Worm (Caenorhabditis elegans) whole organism, L4 larva: ENCODE results near the gene gcst-1.

Experiments
- R02D3.7 ChIP-seq: fragments of 150-350 bp; sonication (generic microtip); optimal IDR thresholded peaks from 3 replicates; lab custom pipeline; 2014; ENCODE audit warnings: missing biosample characterization, missing genetic modification characterization
- T26A8.4 ChIP-seq: fragments of 200-800 bp; sonication (Bioruptor generic); IDR thresholded peaks from 2 replicates; pipeline ENCODE4 v1.3.6; 2022; ENCODE audit warnings: missing genetic modification characterization, missing compliant biosample characterization
- Y5F2A.4 ChIP-seq: fragments of 200-800 bp; sonication (Bioruptor generic); optimal IDR thresholded peaks from 2 replicates; lab custom pipeline; 2018; ENCODE audit warnings: mild to moderate bottlenecking, missing genetic modification characterization, missing compliant biosample characterization
- ama-1 ChIP-seq: fragments of 150-350 bp; optimal IDR thresholded peaks from 2 replicates; lab custom pipeline; 2014; ENCODE audit warnings: inconsistent platforms, mixed read lengths
- ceh-20 ChIP-seq: fragments of 200-800 bp; sonication (Bioruptor generic); IDR thresholded peaks from 2 replicates; pipeline ENCODE4 v1.3.6; 2022; ENCODE audit warnings: missing genetic modification reagents, missing genetic modification characterization, missing compliant biosample characterization
- ceh-32 ChIP-seq: sonication (generic microtip); optimal IDR thresholded peaks from 2 replicates; lab custom pipeline; 2016; ENCODE audit warnings: mild to moderate bottlenecking, missing genetic modification characterization, missing compliant biosample characterization; ENCODE audit not compliant: poor library complexity
- ceh-44 ChIP-seq: fragments of 200-800 bp; sonication (Bioruptor generic); IDR thresholded peaks from 2 replicates; pipeline ENCODE4 v1.3.6; 2022; ENCODE audit warnings: missing genetic modification reagents, missing genetic modification characterization, missing compliant biosample characterization
- ceh-62 ChIP-seq: sonication (generic microtip); optimal IDR thresholded peaks from 2 replicates; lab custom pipeline; 2017; ENCODE audit warnings: missing biosample characterization, missing genetic modification characterization
- ces-1 ChIP-seq: fragments of 150-350 bp; sonication (generic microtip); optimal IDR thresholded peaks from 4 replicates; lab custom pipeline; 2014; ENCODE audit warnings: missing biosample characterization, missing genetic modification reagents, missing genetic modification characterization
- cey-2 ChIP-seq: sonication (generic microtip); optimal IDR thresholded peaks from 3 replicates; lab custom pipeline; 2017; ENCODE audit warnings: missing genetic modification characterization, mild to moderate bottlenecking, missing compliant biosample characterization, antibody characterized with exemption, borderline replicate concordance; ENCODE audit not compliant: insufficient read depth
- daf-16 ChIP-seq, 3 experiments: sonication (generic microtip); optimal IDR thresholded peaks; 2 replicates each; lab custom pipeline; 2016 to 2017; ENCODE audit warnings: missing genetic modification characterization in 3 of 3, missing genetic modification reagents in 3 of 3, mild to moderate bottlenecking in 2 of 3, missing compliant biosample characterization in 2 of 3, missing biosample characterization in 1 of 3, moderate library complexity in 1 of 3
- daf-19 ChIP-seq: fragments of 200-800 bp; sonication (Bioruptor generic); conservative IDR thresholded peaks from 2 replicates; pipeline ENCODE4 v1.3.6; 2022; ENCODE audit warnings: missing genetic modification characterization, missing compliant biosample characterization
- daf-8 ChIP-seq: fragments of 200-800 bp; sonication (Bioruptor generic); IDR thresholded peaks from 2 replicates; pipeline ENCODE4 v1.3.6; 2022; ENCODE audit warnings: missing genetic modification characterization, missing compliant biosample characterization
- dve-1 ChIP-seq: sonication (generic microtip); optimal IDR thresholded peaks from 2 replicates; lab custom pipeline; 2017; ENCODE audit warnings: antibody characterized with exemption, mild to moderate bottlenecking, missing genetic modification characterization, missing compliant biosample characterization; ENCODE audit not compliant: insufficient read depth
- fkh-10 ChIP-seq: fragments of 150-350 bp; optimal IDR thresholded peaks from 2 replicates; lab custom pipeline; 2014; ENCODE audit warnings: missing biosample characterization, missing genetic modification reagents, missing genetic modification characterization
- fos-1 ChIP-seq: fragments of 150-350 bp; optimal IDR thresholded peaks from 2 replicates; lab custom pipeline; 2014; ENCODE audit warnings: missing biosample characterization, missing genetic modification characterization
- gei-8 ChIP-seq: fragments of 200-800 bp; sonication (Bioruptor generic); optimal IDR thresholded peaks from 2 replicates; lab custom pipeline; 2018; ENCODE audit warnings: mild to moderate bottlenecking, missing genetic modification characterization, missing compliant biosample characterization
- hlh-11 ChIP-seq: fragments of 200-800 bp; sonication (Bioruptor generic); optimal IDR thresholded peaks from 2 replicates; lab custom pipeline; 2018; ENCODE audit warnings: mild to moderate bottlenecking, missing genetic modification characterization, missing compliant biosample characterization
- jun-1 ChIP-seq: fragments of 150-350 bp; optimal IDR thresholded peaks from 2 replicates; lab custom pipeline; 2014; ENCODE audit warnings: missing biosample characterization, missing genetic modification reagents, missing genetic modification characterization
- lin-1 ChIP-seq: fragments of 200-800 bp; sonication (Bioruptor generic); IDR thresholded peaks from 2 replicates; pipeline ENCODE4 v1.3.6; 2022; ENCODE audit warnings: missing genetic modification reagents, missing genetic modification characterization, missing compliant biosample characterization
- lin-15B ChIP-seq: fragments of 150-350 bp; sonication (generic microtip); optimal IDR thresholded peaks from 3 replicates; lab custom pipeline; 2014; ENCODE audit warnings: missing biosample characterization, missing genetic modification characterization
- madf-9 ChIP-seq: fragments of 200-800 bp; sonication (Bioruptor generic); conservative IDR thresholded peaks from 2 replicates; pipeline ENCODE4 v1.3.6; 2022; ENCODE audit warnings: missing genetic modification reagents, missing genetic modification characterization, missing compliant biosample characterization
- mdl-1 ChIP-seq, 2 experiments: fragments of 150-350 bp in 1 of 2; sonication (generic microtip) in 1 of 2; optimal IDR thresholded peaks; 2 replicates each; lab custom pipeline; 2014 to 2017; ENCODE audit warnings: missing biosample characterization in 2 of 2, missing genetic modification characterization in 2 of 2
- mes-2 ChIP-seq: sonication (generic microtip); optimal IDR thresholded peaks from 2 replicates; lab custom pipeline; 2016; ENCODE audit warnings: missing genotype, mild to moderate bottlenecking, missing genetic modification characterization, missing compliant biosample characterization; ENCODE audit not compliant: poor library complexity, severe bottlenecking
- mxl-3 ChIP-seq: fragments of 200-800 bp; sonication (Bioruptor generic); optimal IDR thresholded peaks from 2 replicates; lab custom pipeline; 2018; ENCODE audit warnings: mild to moderate bottlenecking, missing genetic modification characterization, missing compliant biosample characterization
- nhr-10 ChIP-seq: fragments of 150-350 bp; optimal IDR thresholded peaks from 2 replicates; lab custom pipeline; 2014; ENCODE audit warnings: missing biosample characterization, missing genetic modification characterization
- nhr-28 ChIP-seq: fragments of 150-350 bp; optimal IDR thresholded peaks from 2 replicates; lab custom pipeline; 2014; ENCODE audit warnings: missing biosample characterization, missing genetic modification characterization
- nhr-42 ChIP-seq: fragments of 200-800 bp; sonication (Bioruptor generic); IDR thresholded peaks from 2 replicates; pipeline ENCODE4 v1.3.6; 2022; ENCODE audit warnings: missing genetic modification characterization, missing compliant biosample characterization
- nhr-48 ChIP-seq: sonication (generic microtip); optimal IDR thresholded peaks from 2 replicates; lab custom pipeline; 2016; ENCODE audit warnings: mild to moderate bottlenecking, missing genetic modification characterization, missing compliant biosample characterization
- php-3 ChIP-seq: fragments of 200-800 bp; sonication (Bioruptor generic); IDR thresholded peaks from 2 replicates; pipeline ENCODE4 v1.3.6; 2022; ENCODE audit warnings: missing genetic modification reagents, missing genetic modification characterization, missing compliant biosample characterization
- pqm-1 ChIP-seq: sonication (generic microtip); optimal IDR thresholded peaks from 2 replicates; lab custom pipeline; 2017; ENCODE audit warnings: missing biosample characterization, missing genetic modification characterization
- skn-1 ChIP-seq: fragments of 150-350 bp; optimal IDR thresholded peaks from 2 replicates; lab custom pipeline; 2014; ENCODE audit warnings: missing biosample characterization, missing genetic modification characterization
- spr-3 ChIP-seq: fragments of 200-800 bp; sonication (Bioruptor generic); optimal IDR thresholded peaks from 2 replicates; lab custom pipeline; 2018; ENCODE audit warnings: mild to moderate bottlenecking, missing genetic modification characterization, missing compliant biosample characterization
- unc-130 ChIP-seq: sonication (generic microtip); optimal IDR thresholded peaks from 2 replicates; lab custom pipeline; 2016; ENCODE audit warnings: missing genetic modification reagents, missing genetic modification characterization, missing compliant biosample characterization
- unc-62 ChIP-seq, 3 experiments: fragments of 150-350 bp in 1 of 3; sonication (generic microtip); optimal IDR thresholded peaks in 2 of 3; peaks in 1 of 3; 1 replicate in 1 of 3; 2 replicates in 2 of 3; lab custom pipeline; 2014 to 2017; ENCODE audit warnings: missing biosample characterization in 3 of 3, missing genetic modification characterization in 3 of 3, missing genetic modification reagents in 3 of 3, missing genotype in 1 of 3
- vab-7 ChIP-seq: fragments of 200-800 bp; sonication (Bioruptor generic); IDR thresholded peaks from 2 replicates; pipeline ENCODE4 v1.3.6; 2022; ENCODE audit warnings: missing genetic modification reagents, missing genetic modification characterization, missing compliant biosample characterization
- zip-2 ChIP-seq: fragments of 150-350 bp; optimal IDR thresholded peaks from 2 replicates; lab custom pipeline; 2014; ENCODE audit warnings: missing biosample characterization, missing genetic modification characterization
- ztf-11 ChIP-seq: fragments of 150-350 bp; optimal IDR thresholded peaks from 2 replicates; lab custom pipeline; 2014; ENCODE audit warnings: missing biosample characterization, missing genetic modification characterization

Gene gcst-1

DNA sequence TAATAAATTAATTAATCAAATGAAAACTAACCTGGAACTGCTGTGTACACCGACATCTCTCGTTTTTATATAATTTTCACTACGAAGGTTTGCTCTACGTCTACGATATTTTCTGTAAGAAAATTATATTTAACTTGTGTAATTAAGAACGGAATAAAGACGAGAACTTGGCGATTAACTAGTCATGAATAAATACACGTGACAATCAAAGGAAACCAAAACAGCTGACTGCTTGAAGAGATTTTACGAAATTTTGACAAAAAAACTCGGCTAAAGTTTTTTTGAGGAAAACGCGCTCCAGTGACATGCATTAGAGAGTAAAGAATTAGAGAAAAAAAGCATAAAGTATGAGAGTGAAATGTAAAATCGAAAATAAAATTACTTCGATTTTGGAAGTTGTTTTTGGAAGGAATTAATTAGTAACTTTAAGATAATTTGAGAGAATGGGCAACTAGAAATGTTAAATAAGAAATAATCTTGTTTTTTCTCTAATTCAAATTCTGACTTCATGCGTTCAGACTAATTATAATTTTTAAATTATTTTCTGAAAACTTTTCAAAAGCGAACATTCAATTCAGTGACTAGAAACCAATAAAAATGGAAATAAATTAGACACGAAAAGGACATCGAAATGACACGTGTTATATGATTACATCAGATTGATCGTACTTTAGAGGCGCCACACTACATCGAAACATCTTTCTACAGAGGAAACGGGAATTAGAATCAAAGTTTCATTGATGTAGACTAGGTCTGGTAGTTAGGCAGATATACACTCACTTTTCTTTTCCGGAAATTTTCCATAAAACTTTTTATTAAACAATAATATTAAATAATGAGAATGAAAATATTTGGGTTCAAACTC is 25.4 kb upstream of the gcst-1 start, which contains the start of gene F25B4.7 (continued):
- TF ChIP-seq hlh-11 (tag; lab: Kevin White, UChicago) (peak; percentile 11), nhr-48 (no peak), nhr-42 (GFP tag; lab: Robert Waterston, UW) (no peak), fos-1 (tag; lab: Kevin White, UChicago) (no peak), nhr-10 (tag; lab: Kevin White, UChicago) (no peak)

DNA sequence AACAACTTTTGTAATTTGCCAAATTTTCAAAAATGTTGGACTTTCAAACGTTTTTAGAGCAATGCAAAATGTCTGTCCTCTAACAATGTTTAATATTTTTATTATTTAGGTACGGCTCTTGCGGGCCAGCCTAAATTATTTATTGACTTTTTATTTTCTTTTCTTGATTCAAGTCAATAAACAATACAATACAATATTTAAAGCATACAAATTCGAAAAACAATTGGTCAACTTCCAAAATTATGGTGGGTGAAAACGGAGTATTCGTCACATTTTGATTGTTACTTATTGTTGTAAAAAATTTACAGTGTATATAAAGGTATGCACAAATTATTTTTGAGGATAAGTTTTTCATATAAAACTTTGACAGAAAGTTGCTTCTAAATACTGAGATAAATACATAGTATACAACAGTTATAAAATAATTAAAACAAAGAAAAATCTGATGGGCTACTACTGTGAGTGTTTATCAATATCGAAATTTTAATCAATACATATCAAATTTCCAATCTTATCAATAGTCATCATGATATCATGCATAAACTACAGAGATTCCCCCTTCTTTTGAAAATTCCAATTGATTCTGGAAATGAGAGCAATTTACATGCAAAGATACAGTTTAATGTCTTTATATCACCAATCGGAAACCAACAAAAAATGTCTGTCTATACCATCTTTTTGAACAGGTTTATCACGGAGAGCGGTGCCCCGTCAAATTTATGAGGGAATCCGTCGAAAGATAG is 20.9 kb upstream of the gcst-1 start, which contains the start of gene F25B4.8:
Gene F25B4.8 (minus strand): TSS at position 51 of the 743 bp plus-strand sequence.
- TF ChIP-seq jun-1 (tag; lab: Kevin White, UChicago) (no peak), mes-2 (tag; lab: Kevin White, UChicago) (no peak), nhr-42 (GFP tag; lab: Robert Waterston, UW) (no peak), spr-3 (GFP tag; lab: Kevin White, UChicago) (no peak), hlh-11 (tag; lab: Kevin White, UChicago) (no peak), gei-8 (GFP tag; lab: Kevin White, UChicago) (no peak), dve-1 (tag; lab: Kevin White, UChicago) (peak; percentile 8), pqm-1 (tag; lab: Kevin White, UChicago) (peak; percentile 12), Y5F2A.4 (GFP tag; lab: Kevin White, UChicago) (no peak), lin-15B (tag; lab: Kevin White, UChicago) (no peak), unc-62 (GFP tag; optimal IDR thresholded peaks at IDR 0.05 in 1 of 2; lab: Kevin White, UChicago) (no peak), unc-62 (tag; optimal IDR thresholded peaks at IDR 0.05; lab: Kevin White, UChicago) (no peak), mdl-1 (tag; optimal IDR thresholded peaks at IDR 0.05; lab: Kevin White, UChicago) (no peak), ces-1 (GFP tag; lab: Kevin White, UChicago) (no peak), madf-9 (no peak), unc-130 (GFP tag; lab: Kevin White, UChicago) (no peak), daf-16 (GFP tag; optimal IDR thresholded peaks at IDR 0.05; lab: Kevin White, UChicago) (no peak), daf-16 (tag; optimal IDR thresholded peaks at IDR 0.05; lab: Kevin White, UChicago) (peak; percentile 34), daf-19 (GFP tag; lab: Robert Waterston, UW) (no peak), fkh-10 (no peak), daf-8 (GFP tag; lab: Robert Waterston, UW) (no peak), R02D3.7 (no peak)

DNA sequence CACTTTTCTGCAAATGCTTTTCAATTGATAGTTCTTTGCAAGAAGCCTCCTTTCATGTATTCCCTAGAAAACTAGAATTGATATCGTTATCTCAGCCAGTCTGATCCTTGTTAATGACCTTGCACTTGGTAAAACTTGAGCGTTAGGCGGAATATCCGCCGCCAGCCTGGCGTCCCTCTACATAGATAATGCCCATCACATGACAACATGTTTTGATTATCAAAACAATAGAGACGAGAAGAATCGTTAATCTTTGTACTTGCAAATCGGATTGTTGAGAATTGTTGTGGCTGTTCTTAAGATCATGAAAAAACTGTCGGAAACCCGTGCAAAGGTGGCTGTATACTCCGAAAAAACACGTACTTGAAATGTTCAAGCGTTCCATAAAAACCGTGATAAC is 19.1 kb upstream of the gcst-1 start:
- TF ChIP-seq mdl-1 (tag; optimal IDR thresholded peaks at IDR 0.05; lab: Kevin White, UChicago) (peak in 1 of 2 experiments; percentile 4), unc-62 (GFP tag; optimal IDR thresholded peaks at IDR 0.05 in 1 of 2; lab: Kevin White, UChicago) (peak in 1 of 2 experiments; percentile 72), unc-62 (tag; optimal IDR thresholded peaks at IDR 0.05; lab: Kevin White, UChicago) (no peak), ceh-44 (no peak), zip-2 (tag; lab: Kevin White, UChicago) (no peak), daf-16 (GFP tag; optimal IDR thresholded peaks at IDR 0.05; lab: Kevin White, UChicago) (no peak), daf-16 (tag; optimal IDR thresholded peaks at IDR 0.05; lab: Kevin White, UChicago) (no peak), ceh-20 (no peak), vab-7 (GFP tag; lab: Robert Waterston, UW) (no peak), hlh-11 (tag; lab: Kevin White, UChicago) (peak; percentile 36), ama-1 (no peak)

DNA sequence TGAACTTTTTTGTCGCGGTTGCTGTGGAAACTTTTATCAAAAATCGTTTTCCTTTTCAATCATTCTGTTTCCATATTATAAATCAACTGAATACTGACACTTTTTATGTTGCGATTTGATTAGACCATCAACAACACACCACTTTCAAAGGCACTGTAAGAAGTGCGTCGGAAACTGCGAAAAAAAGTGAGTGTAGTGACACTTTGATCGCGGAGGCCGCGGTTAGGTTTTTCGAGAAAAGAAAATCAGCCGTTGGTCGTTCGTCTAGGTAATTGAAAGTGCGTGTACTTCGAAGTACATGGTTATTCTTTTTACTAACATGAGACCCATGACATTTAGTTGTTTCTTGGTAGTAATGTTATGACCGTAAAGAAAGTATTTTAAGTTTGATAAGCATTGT is 17.1 kb upstream of the gcst-1 start:
- TF ChIP-seq ceh-62 (tag; lab: Kevin White, UChicago) (no peak), Y5F2A.4 (GFP tag; lab: Kevin White, UChicago) (no peak), mxl-3 (peak; percentile 11), unc-62 (GFP tag; optimal IDR thresholded peaks at IDR 0.05 in 1 of 2; lab: Kevin White, UChicago) (peak in 1 of 2 experiments; percentile 63), unc-62 (tag; optimal IDR thresholded peaks at IDR 0.05; lab: Kevin White, UChicago) (no peak), nhr-28 (peak; percentile 55), daf-19 (GFP tag; lab: Robert Waterston, UW) (no peak), skn-1 (no peak), T26A8.4 (GFP tag; lab: Robert Waterston, UW) (no peak), php-3 (0 out of 2 replicates have a peak, but pooled peaks have one; percentile 55), ztf-11 (no peak), ceh-20 (peak; percentile 30; the same call in 1 of the 2 replicates), hlh-11 (tag; lab: Kevin White, UChicago) (peak; percentile 47), cey-2 (no peak), ceh-32 (tag; lab: Kevin White, UChicago) (no peak), daf-16 (GFP tag; optimal IDR thresholded peaks at IDR 0.05; lab: Kevin White, UChicago) (no peak), daf-16 (tag; optimal IDR thresholded peaks at IDR 0.05; lab: Kevin White, UChicago) (peak; percentile 30), lin-1 (GFP tag; lab: Robert Waterston, UW) (0 out of 2 replicates have a peak, but pooled peaks have one; percentile 33)
